Fruit fly (Drosophila melanogaster) Kc167 (cell line): ENCODE results near the gene CG14780.

Experiments
- Myc ChIP-seq: fragments of >200 bp; optimal IDR thresholded peaks from 2 replicates; lab custom pipeline; 2017; ENCODE audit warnings: missing external identifiers
- Sin3A ChIP-seq: fragments of >200 bp; optimal IDR thresholded peaks from 2 replicates; lab custom pipeline; 2018; ENCODE audit warnings: missing external identifiers
- h ChIP-seq: fragments of >200 bp; optimal IDR thresholded peaks from 3 replicates; lab custom pipeline; 2018; ENCODE audit warnings: missing external identifiers
- insv ChIP-seq: fragments of >200 bp; optimal IDR thresholded peaks from 3 replicates; lab custom pipeline; 2018; ENCODE audit warnings: missing external identifiers
- psq ChIP-seq: fragments of >200 bp; optimal IDR thresholded peaks from 2 replicates; lab custom pipeline; 2017; ENCODE audit warnings: missing external identifiers
- ttk ChIP-seq: sonication (Bioruptor generic); optimal IDR thresholded peaks from 2 replicates; lab custom pipeline; 2017; ENCODE audit warnings: missing external identifiers

Gene CG14780

dm6 chrX:1472222-1472621 is at the start of gene CG14780:
TSS of gene CG14780 (plus strand) at chrX:1472522.
- no peak for TF ChIP-seq Sin3A (lab: Kevin White, UChicago)
- no peak for TF ChIP-seq h (lab: Kevin White, UChicago)

dm6 chrX:1452130-1452529 is 20.2 kb upstream of the CG14780 start, which contains the start of gene Gr2a:
TSS of gene Gr2a (plus strand) at chrX:1452430.
- TF ChIP-seq Myc (lab: Kevin White, UChicago) (no peak), psq (no peak), insv (lab: Kevin White, UChicago) (no peak), h (lab: Kevin White, UChicago) (no peak), ttk (lab: Kevin White, UChicago) (no peak), Sin3A (lab: Kevin White, UChicago) (no peak)

dm6 chrX:1454837-1455236 is 17.5 kb upstream of the CG14780 start:
- TF ChIP-seq Myc (lab: Kevin White, UChicago) (no peak), Sin3A (lab: Kevin White, UChicago) (no peak), insv (lab: Kevin White, UChicago) (no peak), psq (no peak), ttk (lab: Kevin White, UChicago) (no peak), h (lab: Kevin White, UChicago) (no peak)

- TF ChIP-seq h (lab: Kevin White, UChicago), result no peak
- TF ChIP-seq Sin3A (lab: Kevin White, UChicago), result no peak
- TF ChIP-seq psq, result no peak
- no peak for TF ChIP-seq Myc (lab: Kevin White, UChicago)
- TF ChIP-seq insv (lab: Kevin White, UChicago), result no peak
- TF ChIP-seq ttk (lab: Kevin White, UChicago), result no peak
Observed at dm6 chrX:1456954-1457353, 15.4 kb upstream of the CG14780 start, which contains the start of gene CG14785. TSS of gene CG14785 (minus strand) at chrX:1457054.

DNA sequence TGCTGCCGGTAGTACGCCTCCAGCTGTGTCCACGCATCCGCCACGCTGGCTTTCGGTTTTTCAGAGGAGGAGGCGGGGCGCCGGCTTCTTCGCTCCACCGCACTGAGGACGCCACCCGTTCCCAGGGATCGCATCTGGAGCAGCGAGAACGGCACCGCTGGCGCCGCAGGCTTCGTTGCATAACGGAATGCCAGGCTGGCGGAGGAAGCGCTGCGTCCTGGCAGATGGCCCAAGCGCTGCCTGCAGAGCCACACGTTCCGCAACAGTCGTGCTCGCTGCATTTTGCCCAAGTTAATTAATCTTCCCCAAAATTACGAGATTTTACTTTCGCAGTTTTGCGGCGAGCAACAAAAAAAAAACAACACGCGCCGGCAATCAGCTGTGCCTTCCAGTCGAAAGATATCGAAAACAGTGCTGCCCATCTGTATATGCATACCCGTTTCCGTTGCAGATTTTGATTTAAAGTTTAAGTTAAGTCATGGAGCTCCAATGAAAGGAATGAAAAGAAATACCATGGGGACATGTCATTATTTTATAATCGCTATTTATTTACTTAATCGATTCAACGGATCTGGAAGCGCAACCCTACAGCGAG is 11.9 kb upstream of the CG14780 start, which contains the start of gene Lrpprc2:
Lrpprc2 (minus strand) TSS at position 340 of the 595 bp plus-strand sequence.
- TF ChIP-seq psq (no peak), h (lab: Kevin White, UChicago) (no peak), insv (lab: Kevin White, UChicago) (no peak), Myc (lab: Kevin White, UChicago) (no peak), Sin3A (lab: Kevin White, UChicago) (no peak), ttk (lab: Kevin White, UChicago) (no peak)

dm6 chrX:1461544-1461943 is 10.8 kb upstream of the CG14780 start, which contains the start of gene CG14787:
TSS of gene CG14787 (minus strand) at chrX:1461676.
- no peak for TF ChIP-seq psq
- no peak for TF ChIP-seq Myc (lab: Kevin White, UChicago)
- TF ChIP-seq ttk (lab: Kevin White, UChicago), result no peak
- TF ChIP-seq h (lab: Kevin White, UChicago), result no peak
- no peak for TF ChIP-seq insv (lab: Kevin White, UChicago)
- TF ChIP-seq Sin3A (lab: Kevin White, UChicago), result no peak

DNA sequence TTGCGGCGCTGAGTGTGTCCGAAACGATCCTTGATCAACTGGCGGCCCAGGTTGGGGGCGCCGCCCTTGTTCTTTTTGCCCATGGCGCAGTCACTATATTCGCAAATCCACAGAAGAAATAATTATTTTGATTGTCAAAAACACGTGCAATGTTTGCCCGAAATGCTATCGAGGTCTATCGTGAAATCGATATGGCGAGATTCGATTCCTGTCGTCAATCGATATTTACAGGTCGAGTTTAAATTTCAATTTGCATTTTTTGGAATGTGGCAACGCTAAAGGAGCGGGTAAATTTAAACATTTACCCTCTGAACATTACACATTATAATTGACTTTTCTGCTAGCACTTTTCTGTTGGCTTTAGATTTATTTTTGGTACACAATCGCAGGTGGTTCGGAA is 8.3 kb upstream of the CG14780 start, which contains the start of gene Ns3:
Ns3 (minus strand) TSS at position 188 of the 400 bp plus-strand sequence.
- TF ChIP-seq Myc (lab: Kevin White, UChicago) (no peak), Sin3A (lab: Kevin White, UChicago) (no peak), psq (no peak), ttk (lab: Kevin White, UChicago) (no peak), insv (lab: Kevin White, UChicago) (no peak), h (lab: Kevin White, UChicago) (no peak)

DNA sequence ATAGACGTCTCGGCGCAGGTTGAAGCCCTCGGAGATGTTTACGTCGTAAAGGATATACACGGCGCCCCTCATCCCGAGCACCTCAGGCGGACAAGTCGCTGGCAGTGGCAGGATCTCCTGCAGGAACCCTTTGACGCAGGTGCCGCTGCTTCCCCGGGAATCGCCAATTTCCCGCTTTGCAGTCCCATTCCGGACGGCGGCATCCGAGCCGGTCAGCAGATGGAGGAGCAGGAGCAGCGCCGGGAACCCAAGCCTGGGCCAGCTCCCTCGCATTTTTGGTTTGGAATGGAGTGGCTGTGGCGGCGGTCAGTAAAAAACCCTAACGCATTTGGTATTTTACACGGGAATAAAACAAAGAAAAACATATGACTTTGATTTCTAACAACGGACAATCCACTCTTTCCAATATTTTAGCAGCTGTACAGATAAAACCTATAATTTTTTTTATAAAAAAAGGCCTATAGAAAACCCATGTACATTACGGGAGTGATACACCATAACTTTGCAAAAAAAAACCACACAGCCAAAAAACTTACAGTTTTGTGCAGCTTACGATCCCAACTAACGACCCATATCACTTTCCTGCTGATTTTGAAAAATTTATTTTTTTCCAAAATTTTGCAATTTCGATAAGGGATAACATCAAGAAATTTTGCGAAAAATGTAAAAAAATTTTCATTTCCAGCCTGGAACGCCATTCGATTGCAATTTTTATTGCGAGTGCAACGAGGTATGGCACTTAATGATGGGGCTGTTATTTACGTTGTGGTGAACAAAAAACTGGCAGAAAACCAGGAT is 6.4 kb upstream of the CG14780 start, which contains the start of the genes O-fut2 and CG14777:
O-fut2 (minus strand) TSS at position 290 of the 798 bp plus-strand sequence.
CG14777 (plus strand) TSS at position 428 of the 798 bp plus-strand sequence.
- TF ChIP-seq insv (lab: Kevin White, UChicago) (no peak), h (lab: Kevin White, UChicago) (no peak), Sin3A (lab: Kevin White, UChicago) (no peak), psq (no peak), Myc (lab: Kevin White, UChicago) (no peak), ttk (lab: Kevin White, UChicago) (no peak)

DNA sequence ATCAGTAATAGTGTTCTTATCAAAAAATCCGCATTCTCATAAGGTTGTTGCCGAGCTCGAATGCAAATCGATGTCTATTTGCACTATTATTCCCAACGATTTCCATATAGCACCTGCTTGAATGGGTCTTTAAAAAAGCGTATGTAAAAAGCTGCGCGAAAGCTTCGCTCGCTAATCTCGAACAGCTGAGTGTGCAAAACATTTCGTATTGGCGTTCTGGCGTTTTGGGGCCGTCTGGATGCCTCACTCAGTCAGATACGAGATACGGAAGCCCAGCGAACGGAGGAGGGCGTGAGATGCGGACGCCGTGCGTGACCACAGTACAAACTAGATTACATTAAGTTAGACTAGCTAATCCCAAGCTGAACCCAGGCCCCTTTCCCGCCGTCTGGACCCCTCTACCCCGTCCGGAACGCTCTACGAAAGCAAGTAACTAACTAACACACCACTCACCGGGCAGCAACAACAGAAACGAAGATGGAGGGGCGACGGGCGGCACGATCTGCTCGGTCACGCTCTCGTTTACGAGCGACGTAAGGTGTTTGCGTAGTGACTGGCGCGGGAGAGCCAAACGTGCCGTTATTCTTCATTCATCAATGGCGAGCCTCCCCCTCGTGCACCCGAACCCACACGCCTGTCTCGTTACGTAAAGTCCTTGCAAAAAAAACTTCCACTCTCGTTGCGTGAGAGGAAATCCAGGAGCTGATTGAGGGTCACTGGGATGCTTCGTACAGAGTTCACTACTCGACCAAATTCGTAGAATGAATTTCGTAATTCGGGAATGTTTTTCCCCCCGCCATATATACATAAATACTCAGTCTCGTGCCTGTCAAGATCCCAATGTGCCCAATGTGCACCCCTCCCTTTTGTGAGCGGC is 5.6 kb upstream of the CG14780 start:
- no peak for TF ChIP-seq insv (lab: Kevin White, UChicago)
- no peak for TF ChIP-seq psq
- no peak for TF ChIP-seq Sin3A (lab: Kevin White, UChicago)
- no peak for TF ChIP-seq h (lab: Kevin White, UChicago)
- TF ChIP-seq Myc (lab: Kevin White, UChicago), result no peak
- no peak for TF ChIP-seq ttk (lab: Kevin White, UChicago)

DNA sequence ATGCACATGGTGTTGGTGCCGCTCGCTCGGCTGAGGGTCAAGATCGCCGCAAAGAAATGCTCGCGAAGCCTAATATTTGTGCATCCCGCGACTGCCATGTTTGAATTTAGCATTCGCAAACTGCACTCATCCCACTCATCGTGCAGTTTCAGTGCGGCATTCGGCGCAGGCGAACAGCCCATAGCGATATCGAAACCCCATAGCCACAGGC is 5.0 kb upstream of the CG14780 start, which contains the start of gene CG14778:
CG14778 (plus strand) TSS at position 112 of the 211 bp plus-strand sequence.
- TF ChIP-seq insv (lab: Kevin White, UChicago), result no peak
- TF ChIP-seq ttk (lab: Kevin White, UChicago), result no peak
- TF ChIP-seq Myc (lab: Kevin White, UChicago), result no peak
- no peak for TF ChIP-seq h (lab: Kevin White, UChicago)
- TF ChIP-seq psq, result no peak
- TF ChIP-seq Sin3A (lab: Kevin White, UChicago), result no peak

dm6 chrX:1469717-1470116 is 2.6 kb upstream of the CG14780 start, which contains the start of gene CG32808:
TSS of gene CG32808 (minus strand) at chrX:1469817.
- TF ChIP-seq Myc (lab: Kevin White, UChicago), result no peak
- TF ChIP-seq insv (lab: Kevin White, UChicago), result no peak
- no peak for TF ChIP-seq Sin3A (lab: Kevin White, UChicago)
- no peak for TF ChIP-seq h (lab: Kevin White, UChicago)
- TF ChIP-seq psq, result no peak
